Fruit fly (Drosophila melanogaster): Measurements from ENCODE around the gene RfC3.
A peak's percentile ranks its signal among the peaks of the same experiment; 100 is the strongest.

RfC3 gene

DNA sequence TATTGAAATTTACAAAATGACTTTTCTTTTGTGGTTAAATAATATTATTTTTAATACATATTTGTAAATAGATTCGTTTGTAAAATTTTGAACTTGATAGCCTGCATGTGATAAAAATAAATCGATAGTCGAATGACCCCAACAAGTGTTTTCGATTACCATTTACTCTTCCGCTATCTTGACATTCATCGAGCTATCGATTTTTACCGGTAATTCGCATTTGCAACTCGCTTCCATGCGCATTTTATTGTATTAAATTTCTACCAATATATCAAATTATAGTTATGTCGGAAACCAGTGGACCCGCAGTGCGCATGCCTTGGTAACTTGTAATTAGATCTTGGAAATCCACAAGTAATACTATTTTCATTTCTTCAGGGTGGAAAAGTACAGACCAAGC, at the start of gene RfC3:
Gene RfC3 (plus strand): TSS at position 210 of the 400 bp plus-strand sequence.
- TF ChIP-seq usp (GFP tag; optimal IDR thresholded peaks at IDR 0.05) (no peak), EcR (GFP tag; optimal IDR thresholded peaks at IDR 0.05) (no peak), psq (optimal IDR thresholded peaks at IDR 0.05) (no peak)

DNA sequence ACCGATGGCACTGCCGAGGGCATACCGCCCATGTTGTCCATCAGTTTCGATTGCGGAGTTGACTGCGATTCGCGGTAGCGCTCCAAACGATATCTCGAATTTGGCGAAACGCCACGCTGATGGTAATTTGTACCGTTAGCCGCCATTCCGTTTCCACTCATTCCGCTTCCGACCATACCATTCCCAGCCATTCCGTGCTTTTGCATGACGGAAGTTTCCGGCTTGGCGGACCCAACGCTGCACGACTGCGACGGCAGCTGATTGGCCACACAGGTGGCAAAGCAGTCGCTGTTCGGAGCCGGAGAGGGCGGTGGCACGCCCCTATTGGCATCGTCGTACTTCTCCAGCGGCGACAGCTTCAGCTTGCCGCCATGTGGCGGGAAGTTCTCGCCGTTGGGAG, 46.7 kb upstream of the RfC3 start:
- TF ChIP-seq psq (optimal IDR thresholded peaks at IDR 0.05) (no peak), usp (GFP tag; optimal IDR thresholded peaks at IDR 0.05) (no peak), pan (optimal IDR thresholded peaks at IDR 0.05) (no peak), EcR (GFP tag; optimal IDR thresholded peaks at IDR 0.05) (no peak), Dll (optimal IDR thresholded peaks at IDR 0.05) (no peak), CG8478 (optimal IDR thresholded peaks at IDR 0.05) (no peak)

DNA sequence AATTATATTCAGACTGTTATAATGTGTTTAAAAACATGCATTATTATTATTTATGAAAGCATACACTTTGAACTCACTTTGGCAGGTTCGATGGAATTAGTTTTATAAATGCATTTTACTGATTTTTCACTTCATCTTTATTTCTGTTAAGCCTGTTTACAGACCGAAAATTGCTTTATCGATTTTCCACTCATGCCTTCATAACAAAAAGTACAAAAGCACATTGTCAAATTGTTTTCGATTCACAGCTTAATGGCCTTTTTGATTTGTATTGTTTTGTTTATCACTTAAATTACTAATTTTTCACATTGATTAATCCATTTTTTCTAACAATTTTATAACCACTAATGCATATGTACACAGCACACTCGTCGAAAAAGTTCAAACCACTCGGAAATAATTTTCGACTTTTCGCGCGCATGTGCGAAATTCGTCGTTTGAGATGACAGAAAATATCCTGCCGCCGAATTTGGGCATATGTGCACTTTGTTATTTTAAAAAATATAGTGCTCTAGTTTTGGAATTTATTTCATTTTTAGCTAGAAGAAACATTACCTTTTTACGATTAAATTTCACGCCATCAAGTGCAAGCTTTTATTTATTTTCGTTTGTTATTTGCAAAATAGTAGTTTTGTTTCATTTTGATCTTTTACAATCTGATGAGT, 45.3 kb upstream of the RfC3 start, which contains the start of gene rho-5:
Gene rho-5 (minus strand): TSS at position 296 of the 665 bp plus-strand sequence.
- no peak for TF ChIP-seq CG8478 (optimal IDR thresholded peaks at IDR 0.05)
- no peak for TF ChIP-seq psq (optimal IDR thresholded peaks at IDR 0.05)
- TF ChIP-seq usp (GFP tag; optimal IDR thresholded peaks at IDR 0.05), result no peak
- TF ChIP-seq EcR (GFP tag; optimal IDR thresholded peaks at IDR 0.05), result no peak
- TF ChIP-seq pan (optimal IDR thresholded peaks at IDR 0.05), result no peak
- TF ChIP-seq Dll (optimal IDR thresholded peaks at IDR 0.05), result no peak

DNA sequence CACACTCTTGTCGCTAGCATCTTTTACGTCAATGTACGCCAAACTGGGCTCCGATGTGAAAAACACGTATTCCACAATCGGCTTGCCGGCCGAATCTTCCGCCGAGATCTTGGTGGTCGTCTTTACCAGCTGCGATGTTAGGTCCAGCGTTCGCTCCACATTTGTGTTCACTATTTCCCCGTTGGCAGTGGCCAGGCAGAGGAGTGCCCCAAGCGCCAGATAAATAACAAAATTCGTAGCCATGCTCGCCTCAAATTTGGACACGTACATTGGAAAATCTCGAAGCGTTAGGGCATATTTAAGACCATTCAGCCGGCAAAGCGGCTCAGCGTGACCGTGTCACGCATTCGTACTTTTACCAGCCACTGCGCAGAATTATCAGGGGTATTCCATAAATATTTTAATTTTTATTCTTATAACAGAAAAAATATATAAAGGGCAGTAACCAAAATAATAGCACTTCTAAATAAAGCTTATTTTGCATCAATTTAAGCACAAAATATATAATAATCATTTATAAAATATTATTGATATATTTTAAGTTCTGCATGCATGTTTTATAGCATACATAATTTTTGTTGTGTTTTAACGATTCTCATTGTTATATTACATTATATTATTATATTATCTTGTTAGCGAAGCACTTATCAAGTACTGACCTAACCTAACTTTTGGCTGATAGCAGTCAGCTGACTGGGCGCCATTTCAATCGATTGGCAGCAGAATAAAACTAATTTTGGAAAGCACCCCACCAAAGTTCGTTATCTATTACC, 43.3 kb upstream of the RfC3 start, which contains the start of the genes CG33303 and dpr19:
Gene CG33303 (minus strand): TSS at position 294 of the 773 bp plus-strand sequence.
Gene dpr19 (plus strand): TSS at position 705 of the 773 bp plus-strand sequence.
- TF ChIP-seq pan (optimal IDR thresholded peaks at IDR 0.05) (peak; percentile 21), psq (optimal IDR thresholded peaks at IDR 0.05) (no peak)

DNA sequence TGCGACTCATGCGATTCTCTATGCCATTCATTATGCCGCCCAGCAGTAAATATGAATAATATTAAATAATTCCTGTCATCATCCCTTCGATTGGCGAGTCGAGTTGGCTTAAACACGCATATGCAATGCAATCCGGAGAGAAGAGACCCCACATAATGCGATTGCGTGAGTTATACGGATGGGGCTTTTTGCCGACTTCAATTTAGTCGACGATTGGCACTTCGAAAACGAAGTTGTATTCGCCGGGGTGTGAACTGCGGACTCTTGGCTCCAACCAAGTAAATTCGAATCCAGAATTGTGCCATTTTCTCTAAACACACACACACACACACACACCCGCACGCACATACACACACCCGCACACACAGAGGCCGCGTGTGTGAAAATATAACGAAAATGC, 42.7 kb upstream of the RfC3 start:
- TF ChIP-seq usp (GFP tag; optimal IDR thresholded peaks at IDR 0.05), result no peak
- no peak for TF ChIP-seq CG8478 (optimal IDR thresholded peaks at IDR 0.05)
- no peak for TF ChIP-seq EcR (GFP tag; optimal IDR thresholded peaks at IDR 0.05)
- peak; percentile 2 for TF ChIP-seq pan (optimal IDR thresholded peaks at IDR 0.05)
- no peak for TF ChIP-seq Dll (optimal IDR thresholded peaks at IDR 0.05)
- TF ChIP-seq psq (optimal IDR thresholded peaks at IDR 0.05), result no peak

DNA sequence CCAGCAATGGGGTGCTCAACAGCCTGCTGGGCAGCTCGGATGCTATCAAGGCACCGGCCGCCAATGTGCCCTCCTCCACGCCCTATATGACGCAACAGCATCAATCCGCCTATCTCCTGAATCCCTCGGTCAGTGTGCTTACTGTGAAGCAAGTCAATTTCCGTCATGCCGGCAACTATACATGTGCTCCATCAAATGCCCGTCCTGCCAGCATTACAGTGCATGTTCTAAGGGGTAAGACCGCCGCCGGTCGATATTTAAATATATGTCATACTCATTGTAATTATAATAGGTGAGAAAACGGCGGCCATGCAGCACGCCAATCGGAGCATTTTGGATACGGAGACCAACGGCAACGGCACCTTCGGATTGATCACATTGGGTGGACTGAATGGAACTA, 40.4 kb upstream of the RfC3 start:
- TF ChIP-seq pan (optimal IDR thresholded peaks at IDR 0.05) (no peak), usp (GFP tag; optimal IDR thresholded peaks at IDR 0.05) (no peak), EcR (GFP tag; optimal IDR thresholded peaks at IDR 0.05) (no peak), Dll (optimal IDR thresholded peaks at IDR 0.05) (no peak), psq (optimal IDR thresholded peaks at IDR 0.05) (no peak), CG8478 (optimal IDR thresholded peaks at IDR 0.05) (no peak)

DNA sequence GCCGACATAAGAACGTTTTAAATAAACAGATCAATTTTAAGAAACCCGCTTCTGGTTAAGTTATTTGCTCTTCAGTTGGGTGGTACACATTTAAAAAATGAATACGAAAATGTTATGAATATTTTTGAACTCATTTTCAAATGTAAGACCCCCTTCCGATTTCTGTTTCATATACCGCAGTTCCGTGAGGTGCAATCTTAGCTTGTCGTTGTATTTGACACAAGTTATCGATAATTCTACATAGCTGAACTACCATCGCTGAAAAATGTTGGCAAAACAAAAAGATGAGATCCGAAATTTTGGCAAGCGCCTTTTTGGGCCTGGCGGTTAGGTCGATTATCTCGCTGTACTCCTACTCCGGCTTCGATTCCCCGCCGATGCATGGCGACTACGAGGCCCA, 39.1 kb upstream of the RfC3 start, which contains the start of gene gny:
Gene gny (plus strand): TSS at position 239 of the 400 bp plus-strand sequence.
- TF ChIP-seq psq (optimal IDR thresholded peaks at IDR 0.05), result no peak
- TF ChIP-seq Dll (optimal IDR thresholded peaks at IDR 0.05), result no peak
- TF ChIP-seq EcR (GFP tag; optimal IDR thresholded peaks at IDR 0.05), result no peak
- TF ChIP-seq usp (GFP tag; optimal IDR thresholded peaks at IDR 0.05), result no peak
- no peak for TF ChIP-seq pan (optimal IDR thresholded peaks at IDR 0.05)
- TF ChIP-seq CG8478 (optimal IDR thresholded peaks at IDR 0.05), result no peak

DNA sequence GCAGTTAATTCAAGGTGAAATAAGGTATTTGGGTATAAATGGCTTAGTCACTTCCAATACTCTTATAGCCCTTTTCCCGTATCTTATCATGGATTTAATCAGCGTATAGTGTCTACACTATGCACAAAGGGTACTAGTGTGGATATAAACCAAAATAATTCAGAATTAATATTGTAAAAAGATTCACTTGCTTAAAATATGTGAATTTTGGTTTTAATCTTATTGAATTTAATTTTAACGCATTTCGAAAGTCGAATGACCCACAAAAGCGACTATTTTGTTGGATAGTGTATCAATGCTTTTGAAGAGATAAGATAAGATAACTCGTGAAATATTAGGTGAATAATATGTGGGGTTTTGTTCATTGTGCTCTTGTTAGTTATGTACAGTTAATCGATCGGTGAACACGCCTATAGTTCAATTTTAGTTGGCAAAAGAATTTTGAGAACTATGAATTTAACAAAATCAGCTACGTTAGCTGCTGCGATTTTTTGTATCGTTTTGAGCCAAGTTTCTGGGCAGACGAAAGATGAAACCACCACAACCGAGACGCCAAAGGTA, 37.0 kb upstream of the RfC3 start, which contains the start of gene CG5096:
Gene CG5096 (plus strand): TSS at position 374 of the 561 bp plus-strand sequence.
- TF ChIP-seq Dll (optimal IDR thresholded peaks at IDR 0.05) (no peak), usp (GFP tag; optimal IDR thresholded peaks at IDR 0.05) (no peak), pan (optimal IDR thresholded peaks at IDR 0.05) (no peak), psq (optimal IDR thresholded peaks at IDR 0.05) (no peak)

DNA sequence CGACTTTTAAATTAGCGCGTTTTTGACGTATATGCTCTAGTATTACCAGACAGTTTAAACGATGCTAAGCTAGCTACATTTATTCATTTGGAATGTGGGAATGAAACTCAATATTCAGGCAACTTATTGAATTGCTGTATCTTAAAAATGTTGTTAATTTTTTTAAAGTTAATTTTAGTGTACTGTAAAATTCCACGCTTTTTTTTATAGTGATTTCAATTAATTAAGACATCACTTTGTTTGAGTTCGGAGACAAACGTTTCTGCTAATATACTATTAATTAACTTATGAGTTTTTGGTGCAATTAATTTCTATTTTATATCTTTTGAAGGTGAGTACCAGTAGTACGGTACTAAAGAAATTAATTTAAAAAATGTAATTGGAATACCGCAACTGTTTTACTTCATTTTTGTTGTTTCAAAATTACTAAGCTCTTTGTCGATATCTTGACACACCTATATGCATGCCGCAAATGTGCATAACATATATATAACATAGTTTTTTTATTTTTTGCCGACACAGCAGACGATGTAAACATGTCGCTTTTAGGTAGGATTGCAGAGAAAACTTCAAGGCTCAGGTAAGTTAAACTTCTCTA, 32.7 kb upstream of the RfC3 start, which contains the start of the genes Cdk1 and mRpS7:
Gene Cdk1 (minus strand): TSS at position 55 of the 598 bp plus-strand sequence.
Gene mRpS7 (plus strand): TSS at position 455 of the 598 bp plus-strand sequence.
- TF ChIP-seq EcR (GFP tag; optimal IDR thresholded peaks at IDR 0.05) (no peak), psq (optimal IDR thresholded peaks at IDR 0.05) (no peak), usp (GFP tag; optimal IDR thresholded peaks at IDR 0.05) (no peak), pan (optimal IDR thresholded peaks at IDR 0.05) (no peak), CG8478 (optimal IDR thresholded peaks at IDR 0.05) (no peak), Dll (optimal IDR thresholded peaks at IDR 0.05) (no peak)

DNA sequence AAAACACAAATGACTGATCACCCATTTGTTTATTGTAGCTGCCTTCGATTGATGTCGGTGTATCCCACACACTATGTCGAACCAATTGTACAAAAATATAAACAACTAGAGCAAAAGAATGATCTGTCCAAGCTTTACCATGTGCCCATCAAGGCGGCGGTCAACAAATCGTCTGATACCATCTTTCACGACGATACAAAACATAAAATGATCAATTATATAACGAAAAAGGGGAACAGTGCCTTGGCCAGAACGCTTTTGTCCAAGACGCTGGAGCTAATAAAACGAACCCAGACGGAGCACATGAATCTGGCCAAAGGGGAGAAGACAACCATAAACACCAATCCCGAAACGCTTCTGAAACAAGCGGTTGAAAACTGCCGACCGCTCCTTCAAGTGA, 32.2 kb upstream of the RfC3 start:
- no peak for TF ChIP-seq usp (GFP tag; optimal IDR thresholded peaks at IDR 0.05)
- TF ChIP-seq pan (optimal IDR thresholded peaks at IDR 0.05), result no peak
- TF ChIP-seq psq (optimal IDR thresholded peaks at IDR 0.05), result no peak
- TF ChIP-seq Dll (optimal IDR thresholded peaks at IDR 0.05), result no peak
- no peak for TF ChIP-seq EcR (GFP tag; optimal IDR thresholded peaks at IDR 0.05)
- TF ChIP-seq CG8478 (optimal IDR thresholded peaks at IDR 0.05), result no peak

DNA sequence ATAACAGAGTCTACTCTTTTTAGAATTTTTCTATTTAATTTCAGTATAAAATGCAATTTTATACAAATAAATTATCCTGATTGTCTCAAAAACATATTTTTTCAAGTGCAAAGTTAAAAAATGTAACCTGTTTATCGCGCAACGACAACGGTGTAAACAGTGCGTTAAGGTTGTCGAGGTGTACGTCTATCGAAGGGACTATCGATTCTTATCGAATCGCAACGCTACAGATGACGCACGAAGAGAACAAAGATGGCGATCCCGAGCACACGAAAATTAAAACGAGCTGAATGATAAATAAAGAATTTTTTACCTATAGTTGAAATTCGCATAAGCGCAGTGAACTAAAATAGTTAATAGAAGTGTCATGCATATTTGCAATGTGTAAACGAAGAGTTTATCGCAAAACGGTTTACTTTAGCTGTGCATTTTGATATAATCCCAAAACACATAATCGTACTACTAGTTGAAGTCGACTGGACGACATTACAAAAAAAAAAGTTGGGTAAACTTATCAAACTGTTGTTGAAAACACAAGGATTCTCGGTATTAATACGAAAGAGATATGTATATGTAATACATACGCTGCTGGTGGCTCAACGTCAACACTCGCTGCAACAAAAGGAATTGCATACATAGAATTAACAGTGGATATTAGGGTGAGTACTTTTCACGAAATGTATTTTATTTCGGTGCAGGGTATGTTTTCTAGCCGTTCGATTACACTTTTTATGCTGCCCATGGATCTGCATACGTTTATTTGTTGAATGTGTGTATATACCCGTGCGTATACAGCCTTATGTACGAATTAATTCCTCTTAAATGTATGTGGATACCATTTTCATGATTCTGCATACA, 30.9 kb upstream of the RfC3 start, which contains the start of gene da:
Gene da (plus strand): TSS at position 237 of the 858 bp plus-strand sequence.
- TF ChIP-seq EcR (GFP tag; optimal IDR thresholded peaks at IDR 0.05) (no peak), usp (GFP tag; optimal IDR thresholded peaks at IDR 0.05) (no peak), psq (optimal IDR thresholded peaks at IDR 0.05) (no peak), Dll (optimal IDR thresholded peaks at IDR 0.05) (no peak), pan (optimal IDR thresholded peaks at IDR 0.05) (no peak), CG8478 (optimal IDR thresholded peaks at IDR 0.05) (no peak)

All from whole organism.